Fruit fly (Drosophila melanogaster) whole organism, adult: Measurements from ENCODE around the gene miple2.

Experiments
- CG11617 ChIP-seq: fragments of 200-800 bp; sonication (Bioruptor generic); optimal IDR thresholded peaks from 2 replicates; lab custom pipeline; 2017; ENCODE audit warnings: mild to moderate bottlenecking, missing biosample characterization, missing genetic modification reagents, missing genetic modification characterization
- CG12768 ChIP-seq: fragments of 200-800 bp; sonication (Bioruptor generic); optimal IDR thresholded peaks from 2 replicates; lab custom pipeline; 2017; ENCODE audit warnings: missing biosample characterization, missing genetic modification characterization, mild to moderate bottlenecking, moderate library complexity, missing genetic modification reagents
- CG14711 ChIP-seq: fragments of 200-800 bp; sonication (Bioruptor generic); optimal IDR thresholded peaks from 2 replicates; lab custom pipeline; 2018; ENCODE audit warnings: missing biosample characterization, mild to moderate bottlenecking, missing genetic modification characterization, moderate library complexity
- CG1620 ChIP-seq: fragments of 200-800 bp; sonication (Bioruptor generic); optimal IDR thresholded peaks from 2 replicates; lab custom pipeline; 2016; ENCODE audit warnings: missing biosample characterization, missing genetic modification characterization
- CG33017 ChIP-seq: fragments of 200-800 bp; sonication (Bioruptor generic); optimal IDR thresholded peaks from 2 replicates; lab custom pipeline; 2018; ENCODE audit warnings: missing biosample characterization, mild to moderate bottlenecking, missing genetic modification characterization, moderate library complexity
- CG5204 ChIP-seq: fragments of 200-800 bp; sonication (Bioruptor generic); optimal IDR thresholded peaks from 2 replicates; lab custom pipeline; 2016; ENCODE audit warnings: missing biosample characterization, missing genetic modification characterization
- CG7045 ChIP-seq: fragments of 200-800 bp; sonication (Bioruptor generic); optimal IDR thresholded peaks from 2 replicates; lab custom pipeline; 2017; ENCODE audit warnings: missing biosample characterization, mild to moderate bottlenecking, missing genetic modification characterization
- CG7101 ChIP-seq: fragments of 200-800 bp; sonication (Bioruptor generic); optimal IDR thresholded peaks from 2 replicates; lab custom pipeline; 2018; ENCODE audit warnings: missing biosample characterization, mild to moderate bottlenecking, missing genetic modification characterization, moderate library complexity
- Clk ChIP-seq: fragments of 200-800 bp; sonication (Bioruptor generic); optimal IDR thresholded peaks from 2 replicates; lab custom pipeline; 2017; ENCODE audit warnings: missing biosample characterization, missing genetic modification characterization
- Crg-1 ChIP-seq: fragments of 200-800 bp; sonication (Bioruptor generic); optimal IDR thresholded peaks from 2 replicates; lab custom pipeline; 2016; ENCODE audit warnings: missing biosample characterization, missing genetic modification characterization
- Hr96 ChIP-seq: fragments of 200-800 bp; sonication (Bioruptor generic); optimal IDR thresholded peaks from 2 replicates; lab custom pipeline; 2016; ENCODE audit warnings: missing biosample characterization, missing genetic modification characterization
- Mnt ChIP-seq: fragments of 200-800 bp; sonication (Bioruptor generic); optimal IDR thresholded peaks from 2 replicates; lab custom pipeline; 2016; ENCODE audit warnings: missing biosample characterization, mild to moderate bottlenecking, missing genetic modification characterization
- bab1 ChIP-seq: fragments of 200-800 bp; sonication (Bioruptor generic); optimal IDR thresholded peaks from 3 replicates; lab custom pipeline; 2019; ENCODE audit warnings: missing biosample characterization, mild to moderate bottlenecking, missing genetic modification characterization, moderate library complexity
- cic ChIP-seq: fragments of 200-800 bp; sonication (Bioruptor generic); optimal IDR thresholded peaks from 2 replicates; lab custom pipeline; 2017; ENCODE audit warnings: missing biosample characterization, mild to moderate bottlenecking, missing genetic modification characterization, moderate library complexity
- cnc ChIP-seq, 2 experiments: fragments of >200 bp; optimal IDR thresholded peaks; 2 replicates each; lab custom pipeline; 2017
- kay ChIP-seq: fragments of 200-800 bp; sonication (Bioruptor generic); peaks from one replicate; lab custom pipeline; 2016; ENCODE audit warnings: missing biosample characterization, missing genetic modification characterization, borderline replicate concordance
- ovo ChIP-seq: fragments of 200-800 bp; sonication (Bioruptor generic); optimal IDR thresholded peaks from 2 replicates; lab custom pipeline; 2016; ENCODE audit warnings: missing biosample characterization, missing genetic modification characterization
- pad ChIP-seq: fragments of 200-800 bp; sonication (Bioruptor generic); optimal IDR thresholded peaks from 3 replicates; lab custom pipeline; 2017; ENCODE audit warnings: missing biosample characterization, missing genetic modification characterization, mild to moderate bottlenecking, moderate library complexity, missing genetic modification reagents
- tj ChIP-seq: fragments of 200-800 bp; sonication (Bioruptor generic); optimal IDR thresholded peaks from 3 replicates; lab custom pipeline; 2017; ENCODE audit warnings: missing biosample characterization, mild to moderate bottlenecking, missing genetic modification characterization, moderate library complexity
- toe ChIP-seq: fragments of 200-800 bp; sonication (Bioruptor generic); optimal IDR thresholded peaks from 2 replicates; lab custom pipeline; 2016; ENCODE audit warnings: missing biosample characterization, missing genetic modification characterization

The miple2 gene

dm6 chr3L:273291-273690, 2.3 kb downstream of the miple2 start, which contains the start of gene CG32845:
Gene CG32845, minus strand, starts transcription at chr3L:273391.
- no peak for TF ChIP-seq CG5204 (GFP tag; lab: Kevin White, UChicago)
- no peak for TF ChIP-seq bab1 (GFP tag; lab: Kevin White, UChicago)
- TF ChIP-seq kay (GFP tag; lab: Kevin White, UChicago) = no peak
- no peak for TF ChIP-seq pad (GFP tag; lab: Kevin White, UChicago)
- no peak for TF ChIP-seq Clk
- TF ChIP-seq tj (GFP tag; lab: Kevin White, UChicago) = no peak
- TF ChIP-seq cnc (optimal IDR thresholded peaks at IDR 0.05; lab: Kevin White, UChicago) = no peak
- no peak for TF ChIP-seq toe (GFP tag; lab: Kevin White, UChicago)
- no peak for TF ChIP-seq ovo (GFP tag; lab: Kevin White, UChicago)
- no peak for TF ChIP-seq CG11617 (GFP tag; lab: Kevin White, UChicago)
- TF ChIP-seq CG14711 (tag; lab: Kevin White, UChicago) = no peak
- TF ChIP-seq Mnt (GFP tag; lab: Kevin White, UChicago) = no peak
- no peak for TF ChIP-seq cic
- no peak for TF ChIP-seq CG1620 (GFP tag; lab: Kevin White, UChicago)
- TF ChIP-seq CG7101 (tag; lab: Kevin White, UChicago) = no peak
- TF ChIP-seq CG33017 (tag; lab: Kevin White, UChicago) = no peak
- no peak for TF ChIP-seq CG7045 (GFP tag; lab: Kevin White, UChicago)
- no peak for TF ChIP-seq CG12768
- TF ChIP-seq Hr96 (GFP tag; lab: Kevin White, UChicago) = no peak
- TF ChIP-seq Crg-1 (GFP tag; lab: Kevin White, UChicago) = no peak

- TF ChIP-seq pad (GFP tag; lab: Kevin White, UChicago) (no peak), Mnt (GFP tag; lab: Kevin White, UChicago) (no peak), CG14711 (tag; lab: Kevin White, UChicago) (no peak)
These were observed 3.9 kb downstream of the miple2 start, which contains the start of gene ttm2 for dm6 chr3L:274855-275254. Gene ttm2, plus strand, starts transcription at chr3L:275155.

dm6 chr3L:276736-277487, 5.9 kb downstream of the miple2 start, which contains the start of gene RhoGEF3:
Gene RhoGEF3, plus strand, starts transcription at chr3L:277437.
- TF ChIP-seq Hr96 (GFP tag; lab: Kevin White, UChicago) (no peak), Mnt (GFP tag; lab: Kevin White, UChicago) (peak; percentile 25)

dm6 chr3L:282276-282675, 11.3 kb downstream of the miple2 start:
- no peak for TF ChIP-seq CG14711 (tag; lab: Kevin White, UChicago)
- TF ChIP-seq pad (GFP tag; lab: Kevin White, UChicago) = peak; percentile 73

- no peak for TF ChIP-seq CG7101 (tag; lab: Kevin White, UChicago)
- no peak for TF ChIP-seq pad (GFP tag; lab: Kevin White, UChicago)
- no peak for TF ChIP-seq CG12768
- TF ChIP-seq Mnt (GFP tag; lab: Kevin White, UChicago) = no peak
- TF ChIP-seq tj (GFP tag; lab: Kevin White, UChicago) = no peak
- no peak for TF ChIP-seq ovo (GFP tag; lab: Kevin White, UChicago)
- no peak for TF ChIP-seq CG7045 (GFP tag; lab: Kevin White, UChicago)
- TF ChIP-seq Hr96 (GFP tag; lab: Kevin White, UChicago) = no peak
- TF ChIP-seq kay (GFP tag; lab: Kevin White, UChicago) = no peak
- TF ChIP-seq CG11617 (GFP tag; lab: Kevin White, UChicago) = no peak
- no peak for TF ChIP-seq CG33017 (tag; lab: Kevin White, UChicago)
- no peak for TF ChIP-seq Crg-1 (GFP tag; lab: Kevin White, UChicago)
- TF ChIP-seq CG14711 (tag; lab: Kevin White, UChicago) = no peak
- no peak for TF ChIP-seq cic
- no peak for TF ChIP-seq cnc (optimal IDR thresholded peaks at IDR 0.05; lab: Kevin White, UChicago)
- no peak for TF ChIP-seq bab1 (GFP tag; lab: Kevin White, UChicago)
- TF ChIP-seq Clk = no peak
- no peak for TF ChIP-seq toe (GFP tag; lab: Kevin White, UChicago)
These were observed 13.3 kb downstream of the miple2 start for dm6 chr3L:284253-284652.

- no peak for TF ChIP-seq toe (GFP tag; lab: Kevin White, UChicago)
- peak; percentile 74 for TF ChIP-seq pad (GFP tag; lab: Kevin White, UChicago)
These were observed 20.7 kb downstream of the miple2 start for dm6 chr3L:291583-292145.
